Fruit fly (Drosophila melanogaster): ENCODE data around the gene ec.

dm6 chrX:3886751-3887150 lies 75.3 kb downstream of the ec start:
- no peak for TF ChIP-seq Pif1B (GFP tag; optimal IDR thresholded peaks at IDR 0.05)
- TF ChIP-seq CG34367 (tag; optimal IDR thresholded peaks at IDR 0.05) = no peak
- no peak for TF ChIP-seq CG12605 (GFP tag; IDR thresholded peaks at IDR 0.05)
- no peak for TF ChIP-seq CG15710 (tag; optimal IDR thresholded peaks at IDR 0.05)
- no peak for TF ChIP-seq CG14655 (GFP tag; optimal IDR thresholded peaks at IDR 0.05)
- TF ChIP-seq CG10348 (GFP tag; IDR thresholded peaks at IDR 0.05) = no peak

All from whole organism, pupa.